Worm (Caenorhabditis elegans): ENCODE measurements around the gene Y54E2A.9.

Y54E2A.9 gene

DNA sequence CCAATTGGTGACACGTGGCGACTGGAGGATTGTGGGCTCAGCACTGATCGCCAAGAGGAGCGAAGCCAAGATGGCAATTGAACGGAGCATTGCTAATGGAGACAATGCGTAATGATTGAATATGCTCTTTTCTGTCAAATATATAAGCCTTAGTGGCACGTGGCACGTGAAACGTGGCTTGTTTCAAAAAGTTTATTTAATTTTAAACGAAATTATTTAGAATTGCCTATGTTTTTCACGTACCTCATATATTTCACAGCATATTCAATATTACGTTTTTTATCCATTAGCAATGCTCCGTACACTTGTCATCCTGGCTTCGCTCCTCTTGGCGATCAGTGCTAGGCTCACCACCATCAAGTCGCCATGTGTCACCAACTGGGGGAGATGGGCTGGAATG, at the start of gene Y54E2A.9:
Gene Y54E2A.9, minus strand, starts transcription at position 101 of the 400 bp plus-strand sequence.
- TF ChIP-seq alr-1 (tag; optimal IDR thresholded peaks at IDR 0.05) (no peak), fos-1 (tag; optimal IDR thresholded peaks at IDR 0.05) (no peak), unc-55 (GFP tag; optimal IDR thresholded peaks at IDR 0.05) (no peak), lsy-2 (tag; optimal IDR thresholded peaks at IDR 0.05) (no peak), mdl-1 (tag; optimal IDR thresholded peaks at IDR 0.05) (no peak), skn-1 (tag; optimal IDR thresholded peaks at IDR 0.05) (no peak), lin-13 (GFP tag; optimal IDR thresholded peaks at IDR 0.05) (no peak)

DNA sequence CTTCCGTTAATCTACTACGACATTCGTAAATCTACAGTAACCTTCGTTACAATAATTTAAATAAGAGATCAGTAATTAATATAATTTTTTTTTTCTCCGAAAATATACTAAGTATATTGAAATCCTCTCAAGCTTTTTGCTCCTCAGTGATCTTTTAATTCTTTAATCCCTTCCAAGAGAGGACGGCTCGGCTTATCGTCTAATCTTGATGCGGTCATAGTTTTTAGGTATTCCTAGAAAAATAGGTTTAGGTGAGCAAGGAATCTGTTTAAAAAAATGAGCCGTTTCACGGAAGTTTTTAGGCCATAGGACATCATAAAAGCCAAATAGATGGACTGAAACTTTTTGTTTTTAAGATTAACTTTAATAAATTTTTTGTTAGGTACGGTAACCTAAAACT, 46.2 kb upstream of the Y54E2A.9 start:
- no peak for TF ChIP-seq mbf-1 (tag; optimal IDR thresholded peaks at IDR 0.05)
- no peak for TF ChIP-seq crh-2 (tag; optimal IDR thresholded peaks at IDR 0.05)
- no peak for TF ChIP-seq Y55F3AM.14 (GFP tag; optimal IDR thresholded peaks at IDR 0.05)
- no peak for TF ChIP-seq nhr-129 (tag; optimal IDR thresholded peaks at IDR 0.05)
- TF ChIP-seq nhr-12 (tag; optimal IDR thresholded peaks at IDR 0.05), result no peak
- TF ChIP-seq sma-9 (GFP tag; optimal IDR thresholded peaks at IDR 0.05), result no peak
- TF ChIP-seq sma-9 (tag; optimal IDR thresholded peaks at IDR 0.05), result no peak
- no peak for TF ChIP-seq nhr-6 (tag; optimal IDR thresholded peaks at IDR 0.05)
- TF ChIP-seq snpc-4 (tag; optimal IDR thresholded peaks at IDR 0.05), result no peak
- no peak for TF ChIP-seq nhr-23 (tag; optimal IDR thresholded peaks at IDR 0.05)
- TF ChIP-seq unc-62 (GFP tag; optimal IDR thresholded peaks at IDR 0.05), result no peak
- no peak for TF ChIP-seq aly-2 (tag; optimal IDR thresholded peaks at IDR 0.05)
- no peak for TF ChIP-seq C34F6.9 (tag; optimal IDR thresholded peaks at IDR 0.05)
- TF ChIP-seq unc-55 (GFP tag; optimal IDR thresholded peaks at IDR 0.05), result no peak
- TF ChIP-seq F13H6.1 (tag; optimal IDR thresholded peaks at IDR 0.05), result no peak
- no peak for TF ChIP-seq dmd-4 (tag; optimal IDR thresholded peaks at IDR 0.05)
- no peak for TF ChIP-seq ceh-16 (tag; optimal IDR thresholded peaks at IDR 0.05)

DNA sequence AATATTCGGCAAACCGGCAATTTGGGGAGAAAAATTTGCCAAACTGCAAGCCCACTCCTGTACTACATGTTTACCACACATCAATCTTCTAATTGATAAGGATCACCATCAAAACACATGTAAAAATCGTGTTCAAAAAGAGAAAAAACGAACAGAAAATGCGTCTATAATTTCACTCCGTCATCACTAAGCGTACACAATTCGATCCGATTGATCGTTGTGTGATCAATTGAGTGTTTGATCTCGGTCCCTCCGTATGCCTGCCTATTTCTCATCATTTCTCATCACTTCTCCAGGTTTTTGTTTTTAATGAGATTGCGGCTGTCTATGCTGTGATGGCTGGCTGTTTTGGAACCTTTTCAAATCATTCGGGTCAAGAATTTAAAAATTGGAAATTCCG, 39.6 kb upstream of the Y54E2A.9 start:
- TF ChIP-seq nhr-129 (tag; optimal IDR thresholded peaks at IDR 0.05) (no peak), gmeb-1 (tag; optimal IDR thresholded peaks at IDR 0.05) (no peak), nhr-21 (tag; optimal IDR thresholded peaks at IDR 0.05) (peak; percentile 68), fos-1 (tag; optimal IDR thresholded peaks at IDR 0.05) (peak; percentile 1), nhr-25 (tag; optimal IDR thresholded peaks at IDR 0.05) (no peak), ceh-16 (tag; optimal IDR thresholded peaks at IDR 0.05) (no peak), Y55F3AM.14 (GFP tag; optimal IDR thresholded peaks at IDR 0.05) (no peak), sma-9 (GFP tag; optimal IDR thresholded peaks at IDR 0.05) (peak; percentile 36), sma-9 (tag; optimal IDR thresholded peaks at IDR 0.05) (no peak), ama-1 (optimal IDR thresholded peaks at IDR 0.05) (no peak), alr-1 (tag; optimal IDR thresholded peaks at IDR 0.05) (no peak), dmd-4 (tag; optimal IDR thresholded peaks at IDR 0.05) (no peak)

DNA sequence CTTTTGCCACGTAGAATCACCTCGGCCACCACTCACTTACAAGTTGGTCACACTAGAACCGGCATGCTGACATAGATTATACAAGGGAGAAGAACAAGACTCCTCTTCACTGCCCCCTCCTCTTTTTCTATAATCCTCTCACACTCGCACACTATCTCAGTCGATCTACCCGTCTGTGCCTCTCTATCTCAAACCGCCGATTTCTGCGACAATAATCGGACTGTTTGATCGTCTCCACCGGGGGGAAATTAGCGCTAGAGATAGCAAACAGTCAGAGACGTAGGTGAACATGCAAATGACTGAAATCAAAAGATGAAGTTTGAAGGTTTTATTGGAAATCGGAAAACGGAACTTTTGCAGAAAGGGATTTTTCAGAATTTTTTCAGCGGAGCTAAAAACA, 36.6 kb upstream of the Y54E2A.9 start:
- TF ChIP-seq elt-1 (tag; optimal IDR thresholded peaks at IDR 0.05), result peak; percentile 14
- TF ChIP-seq lin-39 (tag; optimal IDR thresholded peaks at IDR 0.05), result no peak
- peak; percentile 76 for TF ChIP-seq nhr-129 (tag; optimal IDR thresholded peaks at IDR 0.05)
- TF ChIP-seq crh-2 (tag; optimal IDR thresholded peaks at IDR 0.05), result peak; percentile 90
- no peak for TF ChIP-seq peb-1 (tag; optimal IDR thresholded peaks at IDR 0.05)
- no peak for TF ChIP-seq nhr-237 (tag; optimal IDR thresholded peaks at IDR 0.05)
- TF ChIP-seq lsy-2 (tag; optimal IDR thresholded peaks at IDR 0.05), result peak; percentile 19 to 63
- peak; percentile 70 for TF ChIP-seq nhr-21 (tag; optimal IDR thresholded peaks at IDR 0.05)
- TF ChIP-seq ztf-11 (tag; optimal IDR thresholded peaks at IDR 0.05), result no peak
- peak; percentile 86 for TF ChIP-seq sma-9 (GFP tag; optimal IDR thresholded peaks at IDR 0.05)
- TF ChIP-seq sma-9 (tag; optimal IDR thresholded peaks at IDR 0.05), result no peak
- no peak for TF ChIP-seq nhr-23 (tag; optimal IDR thresholded peaks at IDR 0.05)
- TF ChIP-seq ama-1 (optimal IDR thresholded peaks at IDR 0.05), result no peak
- TF ChIP-seq sem-4 (tag; optimal IDR thresholded peaks at IDR 0.05), result peak; percentile 61
- peak; percentile 63 for TF ChIP-seq nhr-6 (tag; optimal IDR thresholded peaks at IDR 0.05)
- peak; percentile 56 for TF ChIP-seq blmp-1 (tag; optimal IDR thresholded peaks at IDR 0.05; ENCODE audit: insufficient read depth)
- no peak for TF ChIP-seq mbf-1 (tag; optimal IDR thresholded peaks at IDR 0.05)
- peak; percentile 51 for TF ChIP-seq nhr-77 (tag; optimal IDR thresholded peaks at IDR 0.05)
- TF ChIP-seq Y55F3AM.14 (GFP tag; optimal IDR thresholded peaks at IDR 0.05), result no peak
- no peak for TF ChIP-seq nhr-10 (tag; optimal IDR thresholded peaks at IDR 0.05)
- peak; percentile 76 for TF ChIP-seq gmeb-1 (tag; optimal IDR thresholded peaks at IDR 0.05)
- no peak for TF ChIP-seq ceh-82 (tag; optimal IDR thresholded peaks at IDR 0.05)
- TF ChIP-seq sma-3 (GFP tag; optimal IDR thresholded peaks at IDR 0.05), result peak; percentile 71
- peak; percentile 40 for TF ChIP-seq C34F6.9 (tag; optimal IDR thresholded peaks at IDR 0.05)
- peak; percentile 86 for TF ChIP-seq F13H6.1 (tag; optimal IDR thresholded peaks at IDR 0.05)
- no peak for TF ChIP-seq R02D3.7 (tag; optimal IDR thresholded peaks at IDR 0.05)
- TF ChIP-seq ceh-16 (tag; optimal IDR thresholded peaks at IDR 0.05), result peak; percentile 68
- peak; percentile 42 for TF ChIP-seq lin-13 (GFP tag; optimal IDR thresholded peaks at IDR 0.05)
- TF ChIP-seq unc-39 (tag; optimal IDR thresholded peaks at IDR 0.05), result no peak
- TF ChIP-seq lin-11 (tag; optimal IDR thresholded peaks at IDR 0.05), result no peak
- no peak for TF ChIP-seq alr-1 (tag; optimal IDR thresholded peaks at IDR 0.05)
- peak; percentile 0 for TF ChIP-seq snpc-4 (tag; optimal IDR thresholded peaks at IDR 0.05)
- no peak for TF ChIP-seq dmd-4 (tag; optimal IDR thresholded peaks at IDR 0.05)
- no peak for TF ChIP-seq unc-62 (GFP tag; optimal IDR thresholded peaks at IDR 0.05)
- no peak for TF ChIP-seq unc-55 (GFP tag; optimal IDR thresholded peaks at IDR 0.05)
- TF ChIP-seq nhr-11 (tag; optimal IDR thresholded peaks at IDR 0.05), result no peak
- TF ChIP-seq ztf-1 (GFP tag; conservative IDR thresholded peaks at IDR 0.05), result no peak
- no peak for TF ChIP-seq mab-5 (tag; optimal IDR thresholded peaks at IDR 0.05)
- TF ChIP-seq ztf-4 (tag; optimal IDR thresholded peaks at IDR 0.05), result peak; percentile 38
- no peak for TF ChIP-seq nhr-12 (tag; optimal IDR thresholded peaks at IDR 0.05)

All from whole organism, L2 larva.